Fruit fly (Drosophila melanogaster) whole organism, embryonic: Measurements from ENCODE around the gene CG13690.

Experiments used
- Awh ChIP-seq: fragments of 200-800 bp; sonication (Bioruptor generic); IDR thresholded peaks from 2 replicates; pipeline ENCODE4, ENCODE4 v1.3.6; 2022; ENCODE audit warnings: missing biosample characterization, missing genetic modification characterization
- B-H2 ChIP-seq: fragments of 200-800 bp; sonication (Bioruptor generic); optimal IDR thresholded peaks from 2 replicates; lab custom pipeline; 2018; ENCODE audit warnings: missing biosample characterization, mild to moderate bottlenecking, missing genetic modification characterization
- BEAF-32 ChIP-seq: fragments of 200-800 bp; sonication (Bioruptor generic); optimal IDR thresholded peaks from 3 replicates; lab custom pipeline; 2017; ENCODE audit warnings: missing biosample characterization, missing genetic modification characterization, mild to moderate bottlenecking, moderate library complexity, missing genetic modification reagents
- BtbVII ChIP-seq: fragments of 200-800 bp; sonication (Bioruptor generic); optimal IDR thresholded peaks from 3 replicates; lab custom pipeline; 2017; ENCODE audit warnings: missing biosample characterization, mild to moderate bottlenecking, missing genetic modification characterization
- CG10462 ChIP-seq: fragments of 200-800 bp; sonication (Bioruptor generic); optimal IDR thresholded peaks from 2 replicates; lab custom pipeline; 2016; ENCODE audit warnings: missing biosample characterization, missing genetic modification characterization
- CG10543 ChIP-seq: fragments of 200-800 bp; sonication (Bioruptor generic); optimal IDR thresholded peaks from 3 replicates; lab custom pipeline; 2017; ENCODE audit warnings: missing biosample characterization, mild to moderate bottlenecking, missing genetic modification characterization, moderate library complexity
- CG11696 ChIP-seq: fragments of 200-800 bp; sonication (Bioruptor generic); IDR thresholded peaks from 2 replicates; pipeline ENCODE4 v1.3.6; 2022; ENCODE audit warnings: missing biosample characterization, missing genetic modification characterization
- CG12744 ChIP-seq: fragments of 200-800 bp; sonication (Bioruptor generic); optimal IDR thresholded peaks from 2 replicates; lab custom pipeline; 2016; ENCODE audit warnings: missing biosample characterization, missing genetic modification characterization
- CG13123 ChIP-seq: fragments of 200-800 bp; sonication (Bioruptor generic); optimal IDR thresholded peaks from 2 replicates; lab custom pipeline; 2016; ENCODE audit warnings: missing biosample characterization, missing genetic modification characterization
- CG13624 ChIP-seq: fragments of 200-800 bp; sonication (Bioruptor generic); optimal IDR thresholded peaks from 2 replicates; lab custom pipeline; 2016; ENCODE audit warnings: missing biosample characterization, missing genetic modification characterization
- CG13894 ChIP-seq: fragments of 200-800 bp; sonication (Bioruptor generic); optimal IDR thresholded peaks from 3 replicates; lab custom pipeline; 2018; ENCODE audit warnings: missing biosample characterization, mild to moderate bottlenecking, missing genetic modification characterization, moderate library complexity
- CG16863 ChIP-seq: fragments of 200-800 bp; sonication (Bioruptor generic); optimal IDR thresholded peaks from 3 replicates; lab custom pipeline; 2016; ENCODE audit warnings: missing biosample characterization, missing genetic modification characterization
- CG17568 ChIP-seq: fragments of 200-800 bp; sonication (Bioruptor generic); optimal IDR thresholded peaks from 2 replicates; lab custom pipeline; 2018; ENCODE audit warnings: missing biosample characterization, mild to moderate bottlenecking, missing genetic modification characterization, moderate library complexity
- CG17802 ChIP-seq: fragments of 200-800 bp; sonication (Bioruptor generic); optimal IDR thresholded peaks from 2 replicates; lab custom pipeline; 2018; ENCODE audit warnings: missing biosample characterization, mild to moderate bottlenecking, missing genetic modification characterization, moderate library complexity
- CG1832 ChIP-seq: fragments of 200-800 bp; sonication (Bioruptor generic); optimal IDR thresholded peaks from 2 replicates; lab custom pipeline; 2017; ENCODE audit warnings: missing biosample characterization, mild to moderate bottlenecking, missing genetic modification characterization, inconsistent platforms
- CG2116 ChIP-seq: fragments of 200-800 bp; sonication (Bioruptor generic); optimal IDR thresholded peaks from 3 replicates; lab custom pipeline; 2018; ENCODE audit warnings: missing biosample characterization, mild to moderate bottlenecking, missing genetic modification characterization
- CG30431 ChIP-seq: fragments of 200-800 bp; sonication (Bioruptor generic); optimal IDR thresholded peaks from 2 replicates; lab custom pipeline; 2017; ENCODE audit warnings: missing biosample characterization, missing genetic modification characterization
- CG42726 ChIP-seq: fragments of 200-800 bp; sonication (Bioruptor generic); IDR thresholded peaks from 2 replicates; pipeline ENCODE4 v1.3.6; 2022; ENCODE audit warnings: missing biosample characterization, missing genetic modification characterization; ENCODE audit not compliant: partially characterized antibody
- CG4404 ChIP-seq: fragments of 200-800 bp; sonication (Bioruptor generic); IDR thresholded peaks from 2 replicates; pipeline ENCODE4 v1.3.6; 2022; ENCODE audit warnings: missing biosample characterization, missing genetic modification characterization
- CG9215 ChIP-seq: fragments of 200-800 bp; sonication (Bioruptor generic); IDR thresholded peaks from 2 replicates; pipeline ENCODE4 v1.3.6; 2022; ENCODE audit warnings: missing biosample characterization, missing genetic modification characterization
- CG9876 ChIP-seq: fragments of 200-800 bp; sonication (Bioruptor generic); optimal IDR thresholded peaks from 2 replicates; lab custom pipeline; 2016; ENCODE audit warnings: missing biosample characterization, missing genetic modification characterization
- CTCF ChIP-seq: fragments of 200-800 bp; sonication (Bioruptor generic); optimal IDR thresholded peaks from 2 replicates; lab custom pipeline; 2017; ENCODE audit warnings: missing biosample characterization, mild to moderate bottlenecking, missing genetic modification characterization, moderate library complexity
- E2f1 ChIP-seq: fragments of 200-800 bp; sonication (Bioruptor generic); IDR thresholded peaks from 2 replicates; pipeline ENCODE4 v1.3.6; 2022; ENCODE audit warnings: missing biosample characterization, missing genetic modification characterization
- Fer2 ChIP-seq: fragments of 200-800 bp; sonication (Bioruptor generic); optimal IDR thresholded peaks from 2 replicates; lab custom pipeline; 2018; ENCODE audit warnings: missing biosample characterization, mild to moderate bottlenecking, missing genetic modification characterization, moderate library complexity
- HmgZ ChIP-seq: fragments of 200-800 bp; sonication (Bioruptor generic); optimal IDR thresholded peaks from 2 replicates; lab custom pipeline; 2018; ENCODE audit warnings: missing biosample characterization, mild to moderate bottlenecking, missing genetic modification characterization
- Mes4 ChIP-seq: fragments of 200-800 bp; sonication (Bioruptor generic); optimal IDR thresholded peaks from 2 replicates; lab custom pipeline; 2016; ENCODE audit warnings: missing biosample characterization, missing genetic modification characterization
- NC2α ChIP-seq: fragments of 200-800 bp; sonication (Bioruptor generic); optimal IDR thresholded peaks from 2 replicates; lab custom pipeline; 2016; ENCODE audit warnings: missing biosample characterization, missing genetic modification characterization
- Opbp ChIP-seq: fragments of 200-800 bp; sonication (Bioruptor generic); IDR thresholded peaks from 3 replicates; pipeline ENCODE4 v1.3.6; 2022; ENCODE audit warnings: missing biosample characterization, missing genetic modification characterization; ENCODE audit not compliant: partially characterized antibody
- Ptx1 ChIP-seq: fragments of 200-800 bp; sonication (Bioruptor generic); IDR thresholded peaks from 2 replicates; pipeline ENCODE4 v1.3.6; 2022; ENCODE audit warnings: missing biosample characterization, missing genetic modification characterization
- Rx ChIP-seq: fragments of 200-800 bp; sonication (Bioruptor generic); IDR thresholded peaks from 2 replicates; pipeline ENCODE4 v1.3.6; 2022; ENCODE audit warnings: missing biosample characterization, missing genetic modification characterization
- al ChIP-seq: fragments of 200-800 bp; sonication (Bioruptor generic); IDR thresholded peaks from 2 replicates; pipeline ENCODE4 v1.3.6; 2022; ENCODE audit warnings: missing biosample characterization, missing genetic modification characterization
- cas ChIP-seq: fragments of 200-800 bp; sonication (Bioruptor generic); IDR thresholded peaks from 2 replicates; pipeline ENCODE4 v1.3.6; 2022; ENCODE audit warnings: missing biosample characterization, missing genetic modification characterization
- chm ChIP-seq: fragments of 200-800 bp; sonication (Bioruptor generic); IDR thresholded peaks from 2 replicates; pipeline ENCODE4 v1.3.6; 2022; ENCODE audit warnings: missing biosample characterization, missing genetic modification characterization
- dm ChIP-seq: fragments of 200-800 bp; sonication (Bioruptor generic); optimal IDR thresholded peaks from 3 replicates; lab custom pipeline; 2016; ENCODE audit warnings: missing biosample characterization, missing genetic modification characterization
- exex ChIP-seq: fragments of 200-800 bp; sonication (Bioruptor generic); optimal IDR thresholded peaks from 4 replicates; lab custom pipeline; 2018; ENCODE audit warnings: missing biosample characterization, mild to moderate bottlenecking, missing genetic modification characterization, moderate library complexity
- gce ChIP-seq: fragments of 200-800 bp; sonication (Bioruptor generic); IDR thresholded peaks from 3 replicates; pipeline ENCODE4 v1.3.6; 2022; ENCODE audit warnings: missing biosample characterization, missing genetic modification characterization
- gem ChIP-seq: fragments of 200-800 bp; sonication (Bioruptor generic); optimal IDR thresholded peaks from 2 replicates; lab custom pipeline; 2019; ENCODE audit warnings: missing biosample characterization, mild to moderate bottlenecking, missing genetic modification characterization, moderate library complexity
- grau ChIP-seq: fragments of 200-800 bp; optimal IDR thresholded peaks from 3 replicates; lab custom pipeline; 2019; ENCODE audit warnings: missing biosample characterization, mild to moderate bottlenecking, missing genetic modification characterization, moderate library complexity
- gro ChIP-seq: fragments of 200-800 bp; sonication (Bioruptor generic); optimal IDR thresholded peaks from 2 replicates; lab custom pipeline; 2016; ENCODE audit warnings: missing biosample characterization, missing genetic modification characterization
- ham ChIP-seq: fragments of 200-800 bp; sonication (Bioruptor generic); IDR thresholded peaks from 2 replicates; pipeline ENCODE4 v1.3.6; 2022; ENCODE audit warnings: missing biosample characterization, missing genetic modification characterization
- org-1 ChIP-seq: fragments of 200-800 bp; sonication (Bioruptor generic); optimal IDR thresholded peaks from 2 replicates; lab custom pipeline; 2017; ENCODE audit warnings: missing biosample characterization, missing genetic modification characterization
- pb ChIP-seq: fragments of 200-800 bp; sonication (Bioruptor generic); optimal IDR thresholded peaks from 3 replicates; lab custom pipeline; 2016; ENCODE audit warnings: missing biosample characterization, missing genetic modification characterization
- scrt ChIP-seq: fragments of 200-800 bp; sonication (Bioruptor generic); optimal IDR thresholded peaks from 2 replicates; lab custom pipeline; 2018; ENCODE audit warnings: missing biosample characterization, mild to moderate bottlenecking, missing genetic modification characterization, moderate library complexity
- sr ChIP-seq: fragments of 200-800 bp; sonication (Bioruptor generic); IDR thresholded peaks from 3 replicates; pipeline ENCODE4 v1.3.6; 2022; ENCODE audit warnings: missing biosample characterization, missing genetic modification characterization
- stc ChIP-seq: fragments of 200-800 bp; sonication (Bioruptor generic); IDR thresholded peaks from 2 replicates; pipeline ENCODE4 v1.3.6; 2022; ENCODE audit warnings: missing biosample characterization, missing genetic modification characterization
- stwl ChIP-seq: fragments of 200-800 bp; sonication (Bioruptor generic); optimal IDR thresholded peaks from 3 replicates; lab custom pipeline; 2018; ENCODE audit warnings: missing biosample characterization, mild to moderate bottlenecking, missing genetic modification characterization, moderate library complexity
- ttk ChIP-seq: fragments of 200-800 bp; sonication (Bioruptor generic); IDR thresholded peaks from 2 replicates; pipeline ENCODE4 v2.1.2; 2022; ENCODE audit warnings: missing biosample characterization, missing genetic modification characterization
- twi ChIP-seq: fragments of 200-800 bp; optimal IDR thresholded peaks from 2 replicates; lab custom pipeline; 2019; ENCODE audit warnings: missing biosample characterization, mild to moderate bottlenecking, missing genetic modification characterization, moderate library complexity
- wek ChIP-seq: fragments of 200-800 bp; sonication (Bioruptor generic); optimal IDR thresholded peaks from 3 replicates; lab custom pipeline; 2018; ENCODE audit warnings: missing biosample characterization, mild to moderate bottlenecking, missing genetic modification characterization, moderate library complexity
- wor ChIP-seq: fragments of 200-800 bp; sonication (Bioruptor generic); IDR thresholded peaks from 2 replicates; pipeline ENCODE4 v1.3.6; 2022; ENCODE audit warnings: missing biosample characterization, missing genetic modification characterization

Gene CG13690

DNA sequence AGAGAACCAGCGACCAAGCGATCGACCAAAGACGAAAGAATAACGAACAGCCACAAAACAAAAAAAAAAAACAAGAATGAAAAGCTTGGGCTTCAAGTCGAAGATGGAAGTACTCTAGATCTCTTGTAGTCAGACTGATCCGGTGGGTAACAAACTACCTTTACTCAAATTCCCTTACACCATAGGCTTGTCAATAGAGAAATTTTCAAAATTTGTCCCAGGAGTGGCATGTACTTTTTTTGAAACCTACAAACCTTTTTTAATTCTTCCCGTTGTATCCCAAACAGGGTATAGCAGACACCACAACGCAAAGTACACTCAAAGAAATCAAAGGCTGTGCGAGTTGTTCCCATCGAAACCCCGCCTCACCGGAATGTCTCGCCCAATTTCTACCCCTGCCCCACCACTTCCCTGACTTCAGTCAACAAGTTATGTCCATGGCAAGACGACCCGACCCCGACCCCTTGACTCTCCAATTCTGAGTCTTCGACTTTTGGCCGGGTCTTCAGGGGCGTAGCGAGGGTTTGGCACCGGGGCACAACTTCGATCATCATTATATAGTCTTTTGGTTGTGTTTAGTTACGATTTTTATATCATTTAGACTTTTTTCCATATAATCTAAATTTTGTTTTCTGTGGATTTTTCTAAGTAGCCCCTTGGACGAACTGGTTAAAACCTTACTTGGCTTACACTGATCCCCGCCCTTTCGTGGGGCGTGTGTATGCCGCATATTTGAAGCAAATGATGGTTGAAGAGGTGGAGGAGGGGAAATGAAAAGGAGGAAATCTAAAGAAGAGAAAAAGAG is 10.4 kb upstream of the CG13690 start (continued):
- TF ChIP-seq sr (GFP tag; lab: Robert Waterston, UW): no peak
- peak; percentile 44 for TF ChIP-seq al
- TF ChIP-seq dm (GFP tag; lab: Kevin White, UChicago): peak; percentile 9
- TF ChIP-seq CG17802: peak; percentile 14
- no peak for TF ChIP-seq cas (GFP tag; lab: Robert Waterston, UW)
- peak; percentile 33 for TF ChIP-seq pb (GFP tag; lab: Kevin White, UChicago)
- 0 out of 2 replicates have a peak, but pooled peaks have one; percentile 27 for TF ChIP-seq Ptx1 (GFP tag; lab: Robert Waterston, UW)
- no peak for TF ChIP-seq wek
- no peak for TF ChIP-seq twi (tag; lab: Kevin White, UChicago)
- no peak for TF ChIP-seq BEAF-32 (GFP tag; lab: Kevin White, UChicago)
- no peak for TF ChIP-seq wor (GFP tag; lab: Robert Waterston, UW)
- TF ChIP-seq CG16863: peak; percentile 57
- peak; percentile 40 for TF ChIP-seq gro
- no peak for TF ChIP-seq Rx (GFP tag; lab: Robert Waterston, UW)
- TF ChIP-seq Mes4 (GFP tag; lab: Kevin White, UChicago): no peak
- TF ChIP-seq BtbVII (GFP tag; lab: Kevin White, UChicago): no peak
- TF ChIP-seq grau: peak; percentile 44
- peak; percentile 67 for TF ChIP-seq gem
- no peak for TF ChIP-seq Fer2 (tag; lab: Kevin White, UChicago)
- peak; percentile 58; the same call in 1 of the 2 replicates for TF ChIP-seq CG4404 (GFP tag; lab: Robert Waterston, UW)
- 0 out of 2 replicates have a peak, but pooled peaks have one; percentile 27 for TF ChIP-seq Awh (GFP tag; lab: Robert Waterston, UW)
- TF ChIP-seq NC2α (GFP tag; lab: Kevin White, UChicago): no peak
- no peak for TF ChIP-seq CG42726 (GFP tag; lab: Robert Waterston, UW)
- TF ChIP-seq HmgZ (tag; lab: Kevin White, UChicago): no peak
- TF ChIP-seq ham (GFP tag; lab: Robert Waterston, UW): no peak
- no peak for TF ChIP-seq ttk (GFP tag; lab: Robert Waterston, UW)
- peak; percentile 66 for TF ChIP-seq CG9215 (GFP tag; lab: Robert Waterston, UW)
- no peak for TF ChIP-seq CG10543
- TF ChIP-seq E2f1 (GFP tag; lab: Robert Waterston, UW): peak; percentile 21; the same call in 1 of the 2 replicates
- peak; percentile 41 for TF ChIP-seq CG13894 (tag; lab: Kevin White, UChicago)
- peak; percentile 26 for TF ChIP-seq CG9876 (GFP tag; lab: Kevin White, UChicago)
- peak; percentile 42 for TF ChIP-seq CG13624
- TF ChIP-seq CG12744 (GFP tag; lab: Kevin White, UChicago): no peak
- no peak for TF ChIP-seq CG10462 (GFP tag; lab: Kevin White, UChicago)
- TF ChIP-seq CG30431: peak; percentile 23
- TF ChIP-seq stc (GFP tag; lab: Robert Waterston, UW): no peak
- no peak for TF ChIP-seq gce
- no peak for TF ChIP-seq stwl (tag; lab: Kevin White, UChicago)
- TF ChIP-seq chm (GFP tag; lab: Robert Waterston, UW): peak; percentile 58; the same call in 1 of the 2 replicates
- TF ChIP-seq scrt (GFP tag; lab: Kevin White, UChicago): no peak
- TF ChIP-seq org-1: peak; percentile 18
- TF ChIP-seq CG11696 (GFP tag; lab: Robert Waterston, UW): no peak
- no peak for TF ChIP-seq B-H2 (GFP tag; lab: Kevin White, UChicago)
- TF ChIP-seq Opbp (GFP tag; lab: Robert Waterston, UW): peak; percentile 40; the same call in 1 of the 3 replicates
- TF ChIP-seq CG13123 (GFP tag; lab: Kevin White, UChicago): no peak
- TF ChIP-seq CG17568 (GFP tag; lab: Kevin White, UChicago): no peak
- TF ChIP-seq CG2116 (GFP tag; lab: Kevin White, UChicago): no peak
- TF ChIP-seq CG1832 (GFP tag; lab: Kevin White, UChicago): no peak
- TF ChIP-seq CTCF (GFP tag; lab: Kevin White, UChicago): no peak
- no peak for TF ChIP-seq exex (tag; lab: Kevin White, UChicago)
